Worm (Caenorhabditis elegans) whole organism, young adult: ENCODE data around the gene T24C4.5.

Experiments used
- B0019.2 ChIP-seq: fragments of 200-800 bp; sonication (Bioruptor generic); conservative IDR thresholded peaks from 2 replicates; pipeline ENCODE4 v1.3.6; 2022; ENCODE audit warnings: missing genetic modification reagents, missing genetic modification characterization, missing compliant biosample characterization
- B0261.1 ChIP-seq: sonication (generic microtip); optimal IDR thresholded peaks from 2 replicates; lab custom pipeline; 2016; ENCODE audit warnings: mild to moderate bottlenecking, missing genetic modification characterization, moderate library complexity, missing compliant biosample characterization
- C17E4.6 ChIP-seq: fragments of 200-800 bp; sonication (Bioruptor generic); IDR thresholded peaks from 2 replicates; pipeline ENCODE4 v1.3.6; 2022; ENCODE audit warnings: missing genetic modification reagents, missing genetic modification characterization, missing compliant biosample characterization
- F22D6.2 ChIP-seq: sonication (generic microtip); optimal IDR thresholded peaks from 2 replicates; lab custom pipeline; 2016; ENCODE audit warnings: mild to moderate bottlenecking, missing genetic modification characterization, missing compliant biosample characterization
- F37B4.10 ChIP-seq: fragments of 200-800 bp; sonication (Bioruptor generic); IDR thresholded peaks from 2 replicates; pipeline ENCODE4 v1.3.6; 2022; ENCODE audit warnings: missing genetic modification characterization, missing compliant biosample characterization
- F39B2.1 ChIP-seq: fragments of 200-800 bp; sonication (Bioruptor generic); IDR thresholded peaks from 2 replicates; pipeline ENCODE4 v1.3.6; 2022; ENCODE audit warnings: missing genetic modification reagents, missing genetic modification characterization, missing compliant biosample characterization
- F49E8.2 ChIP-seq: sonication (generic microtip); optimal IDR thresholded peaks from 3 replicates; lab custom pipeline; 2017; ENCODE audit warnings: missing genetic modification characterization, mild to moderate bottlenecking, missing compliant biosample characterization, antibody characterized with exemption, moderate library complexity; ENCODE audit not compliant: insufficient read depth
- K11D2.4 ChIP-seq: fragments of 200-800 bp; sonication (Bioruptor generic); IDR thresholded peaks from 2 replicates; pipeline ENCODE4 v1.3.6; 2022; ENCODE audit warnings: missing genetic modification reagents, missing genetic modification characterization, missing compliant biosample characterization
- T07F8.4 ChIP-seq: sonication (generic microtip); optimal IDR thresholded peaks from 2 replicates; lab custom pipeline; 2016; ENCODE audit warnings: mild to moderate bottlenecking, missing genetic modification characterization, moderate library complexity, missing compliant biosample characterization
- Y53G8AR.9 ChIP-seq: fragments of 200-800 bp; sonication (Bioruptor generic); conservative IDR thresholded peaks from 2 replicates; pipeline ENCODE4 v1.3.6; 2022; ENCODE audit warnings: missing genetic modification reagents, missing genetic modification characterization, missing compliant biosample characterization
- Y56A3A.18 ChIP-seq: fragments of 200-800 bp; sonication (Bioruptor generic); IDR thresholded peaks from 2 replicates; pipeline ENCODE4 v1.3.6; 2022; ENCODE audit warnings: missing genetic modification reagents, missing genetic modification characterization, missing compliant biosample characterization
- Y67H2A.10 ChIP-seq: fragments of 200-800 bp; sonication (Bioruptor generic); conservative IDR thresholded peaks from 2 replicates; pipeline ENCODE4 v1.3.6; 2022; ENCODE audit warnings: missing genetic modification reagents, missing genetic modification characterization, missing compliant biosample characterization
- Y79H2A.3 ChIP-seq: fragments of 200-800 bp; sonication (Bioruptor generic); conservative IDR thresholded peaks from 2 replicates; pipeline ENCODE4 v1.3.6; 2022; ENCODE audit warnings: missing genetic modification reagents, missing genetic modification characterization, missing compliant biosample characterization
- Y95B8A.8 ChIP-seq: fragments of 200-800 bp; sonication (Bioruptor generic); IDR thresholded peaks from 2 replicates; pipeline ENCODE4 v1.3.6; 2022; ENCODE audit warnings: missing genetic modification reagents, missing genetic modification characterization, missing compliant biosample characterization
- akir-1 ChIP-seq: fragments of 200-800 bp; sonication (Bioruptor generic); optimal IDR thresholded peaks from 2 replicates; lab custom pipeline; 2018; ENCODE audit warnings: mild to moderate bottlenecking, missing genetic modification characterization, moderate library complexity, missing compliant biosample characterization
- aptf-3 ChIP-seq: fragments of 200-800 bp; sonication (Bioruptor generic); IDR thresholded peaks from 2 replicates; pipeline ENCODE4 v1.3.6; 2022; ENCODE audit warnings: missing genetic modification characterization, missing compliant biosample characterization
- attf-3 ChIP-seq: fragments of 200-800 bp; sonication (Bioruptor generic); conservative IDR thresholded peaks from 2 replicates; pipeline ENCODE4 v1.3.6; 2022; ENCODE audit warnings: missing genetic modification reagents, missing genetic modification characterization, missing compliant biosample characterization
- attf-5 ChIP-seq: fragments of 200-800 bp; sonication (Bioruptor generic); optimal IDR thresholded peaks from 2 replicates; lab custom pipeline; 2018; ENCODE audit warnings: mild to moderate bottlenecking, missing genetic modification characterization, missing compliant biosample characterization
- bed-2 ChIP-seq: fragments of 200-800 bp; sonication (Bioruptor generic); IDR thresholded peaks from 2 replicates; pipeline ENCODE4 v1.3.6; 2022; ENCODE audit warnings: missing genetic modification reagents, missing genetic modification characterization, missing compliant biosample characterization
- ccch-3 ChIP-seq: fragments of 200-800 bp; sonication (Bioruptor generic); optimal IDR thresholded peaks from 2 replicates; lab custom pipeline; 2018; ENCODE audit warnings: mild to moderate bottlenecking, missing genetic modification characterization, missing compliant biosample characterization
- ceh-27 ChIP-seq: fragments of 200-800 bp; sonication (Bioruptor generic); optimal IDR thresholded peaks from 2 replicates; lab custom pipeline; 2018; ENCODE audit warnings: mild to moderate bottlenecking, missing genetic modification characterization, moderate library complexity, missing compliant biosample characterization
- die-1 ChIP-seq: sonication (generic microtip); optimal IDR thresholded peaks from 2 replicates; lab custom pipeline; 2016; ENCODE audit warnings: missing genotype, mild to moderate bottlenecking, missing genetic modification characterization, missing compliant biosample characterization
- dpff-1 ChIP-seq: sonication (generic microtip); optimal IDR thresholded peaks from 2 replicates; lab custom pipeline; 2017; ENCODE audit warnings: mild to moderate bottlenecking, missing genetic modification characterization, missing compliant biosample characterization
- efl-1 ChIP-seq: fragments of 150-350 bp; optimal IDR thresholded peaks from 2 replicates; lab custom pipeline; 2014; ENCODE audit warnings: missing biosample characterization, missing genetic modification reagents, missing genetic modification characterization
- ets-4 ChIP-seq: fragments of 200-800 bp; sonication (Bioruptor generic); optimal IDR thresholded peaks from 2 replicates; lab custom pipeline; 2018; ENCODE audit warnings: mild to moderate bottlenecking, missing genetic modification characterization, missing compliant biosample characterization
- gei-17 ChIP-seq: fragments of 200-800 bp; sonication (Bioruptor generic); optimal IDR thresholded peaks from 2 replicates; lab custom pipeline; 2018; ENCODE audit warnings: mild to moderate bottlenecking, missing genetic modification characterization, missing compliant biosample characterization
- hlh-12 ChIP-seq: sonication (generic microtip); optimal IDR thresholded peaks from 2 replicates; lab custom pipeline; 2016; ENCODE audit warnings: missing genetic modification characterization, missing compliant biosample characterization
- hrde-1 ChIP-seq: sonication (generic microtip); optimal IDR thresholded peaks from 2 replicates; lab custom pipeline; 2016; ENCODE audit warnings: missing genetic modification characterization, mild to moderate bottlenecking, missing compliant biosample characterization, moderate library complexity, missing genotype, missing genetic modification reagents, borderline replicate concordance
- let-526 ChIP-seq: fragments of 200-800 bp; sonication (Bioruptor generic); IDR thresholded peaks from 2 replicates; pipeline ENCODE4 v1.3.6; 2022; ENCODE audit warnings: missing genetic modification reagents, missing genetic modification characterization, missing compliant biosample characterization
- lin-26 ChIP-seq: fragments of 200-800 bp; sonication (Bioruptor generic); IDR thresholded peaks from 2 replicates; pipeline ENCODE4 v1.3.6; 2022; ENCODE audit warnings: missing genetic modification reagents, missing genetic modification characterization, missing compliant biosample characterization
- lir-1 ChIP-seq: fragments of 200-800 bp; sonication (Bioruptor generic); conservative IDR thresholded peaks from 2 replicates; pipeline ENCODE4 v1.3.6; 2022; ENCODE audit warnings: missing genetic modification reagents, missing genetic modification characterization, missing compliant biosample characterization
- lsy-27 ChIP-seq: sonication (generic microtip); optimal IDR thresholded peaks from 2 replicates; lab custom pipeline; 2017; ENCODE audit warnings: missing genetic modification characterization, mild to moderate bottlenecking, missing compliant biosample characterization, antibody characterized with exemption, missing genotype, borderline replicate concordance; ENCODE audit not compliant: insufficient read depth
- madf-3 ChIP-seq: fragments of 200-800 bp; sonication (Bioruptor generic); IDR thresholded peaks from 2 replicates; pipeline ENCODE4 v1.3.6; 2022; ENCODE audit warnings: missing genetic modification reagents, missing genetic modification characterization, missing compliant biosample characterization
- mxl-1 ChIP-seq: sonication (generic microtip); optimal IDR thresholded peaks from 2 replicates; lab custom pipeline; 2016; ENCODE audit warnings: missing genetic modification characterization, missing compliant biosample characterization
- nfya-2 ChIP-seq: fragments of 200-800 bp; sonication (Bioruptor generic); IDR thresholded peaks from 2 replicates; pipeline ENCODE4 v1.3.6; 2022; ENCODE audit warnings: missing genetic modification reagents, missing genetic modification characterization, missing compliant biosample characterization
- nhr-80 ChIP-seq: sonication (generic microtip); optimal IDR thresholded peaks from 2 replicates; lab custom pipeline; 2016; ENCODE audit warnings: missing genetic modification characterization, missing compliant biosample characterization
- pbrm-1 ChIP-seq: fragments of 200-800 bp; sonication (Bioruptor generic); IDR thresholded peaks from 2 replicates; pipeline ENCODE4 v1.3.6; 2022; ENCODE audit warnings: missing genetic modification reagents, missing genetic modification characterization, missing compliant biosample characterization
- rpc-1 ChIP-seq, 2 experiments: fragments of 150-350 bp in 1 of 2; sonication (generic microtip) in 1 of 2; optimal IDR thresholded peaks; 2 replicates each; lab custom pipeline; 2014 to 2018; ENCODE audit warnings: missing biosample characterization in 1 of 2, missing genetic modification characterization in 1 of 2, missing genetic modification reagents in 1 of 2, missing genotype in 1 of 2
- snpc-3.4 ChIP-seq: sonication (generic microtip); optimal IDR thresholded peaks from 2 replicates; lab custom pipeline; 2017; ENCODE audit warnings: missing genetic modification characterization, mild to moderate bottlenecking, missing compliant biosample characterization, antibody characterized with exemption, moderate library complexity, missing genotype, missing genetic modification reagents
- sptf-2 ChIP-seq: fragments of 200-800 bp; sonication (Bioruptor generic); optimal IDR thresholded peaks from 2 replicates; lab custom pipeline; 2018; ENCODE audit warnings: mild to moderate bottlenecking, missing genetic modification characterization, missing compliant biosample characterization
- tlf-1 ChIP-seq: fragments of 200-800 bp; sonication (Bioruptor generic); optimal IDR thresholded peaks from 2 replicates; lab custom pipeline; 2018; ENCODE audit warnings: mild to moderate bottlenecking, missing genetic modification characterization, missing compliant biosample characterization
- ztf-18 ChIP-seq: sonication (generic microtip); optimal IDR thresholded peaks from 2 replicates; lab custom pipeline; 2016; ENCODE audit warnings: missing genotype, mild to moderate bottlenecking, missing genetic modification characterization, missing compliant biosample characterization
- ztf-22 ChIP-seq: fragments of 200-800 bp; sonication (Bioruptor generic); optimal IDR thresholded peaks from 2 replicates; lab custom pipeline; 2018; ENCODE audit warnings: mild to moderate bottlenecking, missing genetic modification characterization, moderate library complexity, missing compliant biosample characterization
- ztf-26 ChIP-seq: sonication (generic microtip); optimal IDR thresholded peaks from 2 replicates; lab custom pipeline; 2017; ENCODE audit warnings: missing genetic modification characterization, missing compliant biosample characterization
- ztf-28 ChIP-seq: fragments of 200-800 bp; sonication (Bioruptor generic); IDR thresholded peaks from 2 replicates; pipeline ENCODE4 v1.3.6; 2022; ENCODE audit warnings: missing genetic modification reagents, missing genetic modification characterization, missing compliant biosample characterization

Gene T24C4.5

ce11 chrIII:839491-839890 is 40.0 kb downstream of the T24C4.5 start, which contains the start of gene dos-3:
Gene dos-3 (minus strand): TSS chrIII:839591.
- TF ChIP-seq ztf-22 (GFP tag; lab: Kevin White, UChicago) (no peak), F49E8.2 (no peak), hrde-1 (tag; lab: Kevin White, UChicago) (no peak)
- TF ChIP-seq, all 124 proteins: peak for 0

- TF ChIP-seq K11D2.4 (GFP tag; lab: Robert Waterston, UW) (peak; percentile 95), ccch-3 (GFP tag; lab: Kevin White, UChicago) (no peak), hlh-12 (no peak), akir-1 (peak; percentile 42), Y95B8A.8 (GFP tag; lab: Robert Waterston, UW) (peak; percentile 91), madf-3 (GFP tag; lab: Robert Waterston, UW) (peak; percentile 94), Y56A3A.18 (peak; percentile 98), lsy-27 (tag; lab: Kevin White, UChicago) (no peak), aptf-3 (GFP tag; lab: Robert Waterston, UW) (peak; percentile 96), nhr-80 (tag; lab: Kevin White, UChicago) (peak; percentile 31), Y67H2A.10 (GFP tag; lab: Robert Waterston, UW) (peak; percentile 86), lir-1 (GFP tag; lab: Robert Waterston, UW) (peak; percentile 77; the same call in 1 of the 2 replicates), snpc-3.4 (no peak), ets-4 (GFP tag; lab: Kevin White, UChicago) (peak; percentile 84), Y79H2A.3 (GFP tag; lab: Robert Waterston, UW) (peak; percentile 90), pbrm-1 (peak; percentile 96), F49E8.2 (no peak), die-1 (tag; lab: Kevin White, UChicago) (peak; percentile 54), F22D6.2 (tag; lab: Kevin White, UChicago) (peak; percentile 73), ztf-18 (tag; lab: Kevin White, UChicago) (no peak), dpff-1 (tag; lab: Kevin White, UChicago) (peak; percentile 100), nfya-2 (GFP tag; lab: Robert Waterston, UW) (peak; percentile 93; the same call in 1 of the 2 replicates), attf-3 (GFP tag; lab: Robert Waterston, UW) (peak; percentile 69), tlf-1 (GFP tag; lab: Kevin White, UChicago) (peak; percentile 92), attf-5 (GFP tag; lab: Kevin White, UChicago) (peak; percentile 86), ztf-26 (tag; lab: Kevin White, UChicago) (peak; percentile 88), ceh-27 (GFP tag; lab: Kevin White, UChicago) (peak; percentile 81), sptf-2 (GFP tag; lab: Kevin White, UChicago) (peak; percentile 77), let-526 (GFP tag; lab: Robert Waterston, UW) (no peak; the same call in none of the 2 replicates), F37B4.10 (GFP tag; lab: Robert Waterston, UW) (no peak), F39B2.1 (GFP tag; lab: Robert Waterston, UW) (peak; percentile 72; the same call in 1 of the 2 replicates), ztf-28 (no peak), bed-2 (no peak), gei-17 (GFP tag; lab: Kevin White, UChicago) (peak; percentile 83), Y53G8AR.9 (GFP tag; lab: Robert Waterston, UW) (peak; percentile 99), C17E4.6 (GFP tag; lab: Robert Waterston, UW) (peak; percentile 93), B0261.1 (tag; lab: Kevin White, UChicago) (peak; percentile 44), efl-1 (GFP tag; lab: Kevin White, UChicago) (no peak), B0019.2 (GFP tag; lab: Robert Waterston, UW) (0 out of 2 replicates have a peak, but pooled peaks have one; percentile 36), T07F8.4 (tag; lab: Kevin White, UChicago) (no peak), mxl-1 (tag; lab: Kevin White, UChicago) (no peak), rpc-1 (optimal IDR thresholded peaks at IDR 0.05; lab: Kevin White, UChicago) (no peak), rpc-1 (tag; optimal IDR thresholded peaks at IDR 0.05; lab: Kevin White, UChicago) (no peak), lin-26 (GFP tag; lab: Robert Waterston, UW) (peak; percentile 97)
Measured at ce11 chrIII:835713-836278, 43.7 kb downstream of the T24C4.5 start.
